Fruit fly (Drosophila melanogaster) whole organism, embryonic: ENCODE measurements around the gene ebd1.
A peak's percentile ranks its signal among the peaks of the same experiment; 100 is the strongest.

Experiments used
- Antp ChIP-seq: fragments of 200-800 bp; sonication (Bioruptor generic); optimal IDR thresholded peaks from 3 replicates; lab custom pipeline; 2016; ENCODE audit warnings: missing biosample characterization, missing genetic modification characterization
- CG10147 ChIP-seq: fragments of 200-800 bp; sonication (Bioruptor generic); optimal IDR thresholded peaks from 2 replicates; lab custom pipeline; 2019; ENCODE audit warnings: missing biosample characterization, mild to moderate bottlenecking, missing genetic modification characterization, moderate library complexity
- CG1024 ChIP-seq: fragments of 200-800 bp; sonication (Bioruptor generic); IDR thresholded peaks from 2 replicates; pipeline ENCODE4 v1.3.6; 2022; ENCODE audit warnings: missing biosample characterization, missing genetic modification characterization
- CG10366 ChIP-seq: fragments of 200-800 bp; sonication (Bioruptor generic); IDR thresholded peaks from 2 replicates; pipeline ENCODE4 v1.3.6; 2022; ENCODE audit warnings: missing biosample characterization, missing genetic modification characterization
- CG13287 ChIP-seq: fragments of 200-800 bp; sonication (Bioruptor generic); IDR thresholded peaks from 2 replicates; pipeline ENCODE4 v1.3.6; 2022; ENCODE audit warnings: missing biosample characterization, missing genetic modification characterization; ENCODE audit not compliant: partially characterized antibody
- CG13624 ChIP-seq: fragments of 200-800 bp; sonication (Bioruptor generic); optimal IDR thresholded peaks from 2 replicates; lab custom pipeline; 2016; ENCODE audit warnings: missing biosample characterization, missing genetic modification characterization
- CG15011 ChIP-seq: fragments of 200-800 bp; sonication (Bioruptor generic); optimal IDR thresholded peaks from 3 replicates; lab custom pipeline; 2018; ENCODE audit warnings: missing biosample characterization, mild to moderate bottlenecking, missing genetic modification characterization
- CG15073 ChIP-seq: fragments of 200-800 bp; sonication (Bioruptor generic); optimal IDR thresholded peaks from 2 replicates; lab custom pipeline; 2016; ENCODE audit warnings: missing biosample characterization, missing genetic modification characterization
- CG15696 ChIP-seq: fragments of 200-800 bp; sonication (Bioruptor generic); optimal IDR thresholded peaks from 2 replicates; lab custom pipeline; 2019; ENCODE audit warnings: missing biosample characterization, mild to moderate bottlenecking, missing genetic modification characterization, moderate library complexity
- CG2199 ChIP-seq: fragments of 200-800 bp; sonication (Bioruptor generic); IDR thresholded peaks from 3 replicates; pipeline ENCODE4 v1.3.6; 2022; ENCODE audit warnings: missing biosample characterization, missing genetic modification characterization
- CG2202 ChIP-seq: fragments of 200-800 bp; sonication (Bioruptor generic); optimal IDR thresholded peaks from 2 replicates; lab custom pipeline; 2018; ENCODE audit warnings: missing biosample characterization, mild to moderate bottlenecking, missing genetic modification characterization
- CG32772 ChIP-seq: fragments of 200-800 bp; sonication (Bioruptor generic); IDR thresholded peaks from 2 replicates; pipeline ENCODE4 v1.3.6; 2022; ENCODE audit warnings: missing biosample characterization, missing genetic modification characterization
- CG42726 ChIP-seq: fragments of 200-800 bp; sonication (Bioruptor generic); IDR thresholded peaks from 2 replicates; pipeline ENCODE4 v1.3.6; 2022; ENCODE audit warnings: missing biosample characterization, missing genetic modification characterization; ENCODE audit not compliant: partially characterized antibody
- CG43689 ChIP-seq: fragments of 200-800 bp; sonication (Bioruptor generic); IDR thresholded peaks from 2 replicates; pipeline ENCODE4 v1.3.6; 2022; ENCODE audit warnings: missing biosample characterization, missing genetic modification characterization
- CG5245 ChIP-seq: fragments of 200-800 bp; sonication (Bioruptor generic); optimal IDR thresholded peaks from 3 replicates; lab custom pipeline; 2016; ENCODE audit warnings: missing biosample characterization, missing genetic modification characterization
- CG6689 ChIP-seq: fragments of 200-800 bp; sonication (Bioruptor generic); IDR thresholded peaks from 2 replicates; pipeline ENCODE4 v1.3.6; 2022; ENCODE audit warnings: missing biosample characterization, missing genetic modification characterization
- CG6813 ChIP-seq: fragments of 200-800 bp; sonication (Bioruptor generic); optimal IDR thresholded peaks from 2 replicates; lab custom pipeline; 2017; ENCODE audit warnings: missing biosample characterization, missing genetic modification characterization, mild to moderate bottlenecking, moderate library complexity, missing genetic modification reagents
- CG7357 ChIP-seq: fragments of 200-800 bp; sonication (Bioruptor generic); IDR thresholded peaks from 3 replicates; pipeline ENCODE4 v1.3.6; 2022; ENCODE audit warnings: missing biosample characterization, missing genetic modification characterization
- CkIIα-i1 ChIP-seq: fragments of 200-800 bp; sonication (Bioruptor generic); IDR thresholded peaks from 2 replicates; pipeline ENCODE4 v1.3.6; 2022; ENCODE audit warnings: missing biosample characterization, missing genetic modification characterization
- CoRest ChIP-seq: fragments of 200-800 bp; sonication (Bioruptor generic); optimal IDR thresholded peaks from 3 replicates; lab custom pipeline; 2018; ENCODE audit warnings: missing biosample characterization, mild to moderate bottlenecking, missing genetic modification characterization, moderate library complexity
- Dad ChIP-seq: fragments of 200-800 bp; sonication (Bioruptor generic); optimal IDR thresholded peaks from 3 replicates; lab custom pipeline; 2016; ENCODE audit warnings: missing biosample characterization, missing genetic modification characterization
- Deaf1 ChIP-seq: fragments of 200-800 bp; optimal IDR thresholded peaks from 3 replicates; lab custom pipeline; 2019; ENCODE audit warnings: missing biosample characterization, mild to moderate bottlenecking, missing genetic modification characterization, moderate library complexity
- Dref ChIP-seq: fragments of 200-800 bp; sonication (Bioruptor generic); IDR thresholded peaks from 2 replicates; pipeline ENCODE4 v1.3.6; 2022; ENCODE audit warnings: missing biosample characterization, missing genetic modification characterization
- E2f1 ChIP-seq: fragments of 200-800 bp; sonication (Bioruptor generic); IDR thresholded peaks from 2 replicates; pipeline ENCODE4 v1.3.6; 2022; ENCODE audit warnings: missing biosample characterization, missing genetic modification characterization
- HLH3B ChIP-seq: fragments of 200-800 bp; sonication (Bioruptor generic); IDR thresholded peaks from 2 replicates; pipeline ENCODE4 v1.3.6; 2022; ENCODE audit warnings: missing biosample characterization, missing genetic modification characterization
- HmgD ChIP-seq: fragments of 200-800 bp; sonication (Bioruptor generic); optimal IDR thresholded peaks from 3 replicates; lab custom pipeline; 2016; ENCODE audit warnings: missing biosample characterization, missing genetic modification characterization
- Kr ChIP-seq: fragments of 200-800 bp; sonication (Bioruptor generic); optimal IDR thresholded peaks from 2 replicates; lab custom pipeline; 2017; ENCODE audit warnings: missing biosample characterization, mild to moderate bottlenecking, missing genetic modification characterization
- Neu2 ChIP-seq: fragments of 200-800 bp; sonication (Bioruptor generic); optimal IDR thresholded peaks from 3 replicates; lab custom pipeline; 2016; ENCODE audit warnings: missing biosample characterization, missing genetic modification characterization, borderline replicate concordance
- Six4 ChIP-seq: fragments of 200-800 bp; sonication (Bioruptor generic); optimal IDR thresholded peaks from 2 replicates; lab custom pipeline; 2016; ENCODE audit warnings: missing biosample characterization, missing genetic modification characterization
- Ssrp ChIP-seq: fragments of 200-800 bp; sonication (Bioruptor generic); optimal IDR thresholded peaks from 2 replicates; lab custom pipeline; 2018; ENCODE audit warnings: missing biosample characterization, mild to moderate bottlenecking, missing genetic modification characterization, moderate library complexity
- ac ChIP-seq: fragments of 200-800 bp; sonication (Bioruptor generic); optimal IDR thresholded peaks from 3 replicates; lab custom pipeline; 2017; ENCODE audit warnings: missing biosample characterization, mild to moderate bottlenecking, missing genetic modification characterization
- ara ChIP-seq: fragments of 200-800 bp; sonication (Bioruptor generic); IDR thresholded peaks from 2 replicates; pipeline ENCODE4 v1.3.6; 2022; ENCODE audit warnings: missing biosample characterization, missing genetic modification characterization
- cato ChIP-seq: fragments of 200-800 bp; sonication (Bioruptor generic); optimal IDR thresholded peaks from 2 replicates; lab custom pipeline; 2016; ENCODE audit warnings: missing biosample characterization, missing genetic modification characterization, borderline replicate concordance
- danr ChIP-seq: fragments of 200-800 bp; sonication (Bioruptor generic); IDR thresholded peaks from 2 replicates; pipeline ENCODE4 v1.3.6; 2022; ENCODE audit warnings: missing biosample characterization, missing genetic modification characterization
- esg ChIP-seq: fragments of 200-800 bp; sonication (Bioruptor generic); conservative IDR thresholded peaks from 2 replicates; pipeline ENCODE4 v1.3.6; 2022; ENCODE audit warnings: missing biosample characterization, missing genetic modification characterization
- eve ChIP-seq, 2 experiments: fragments of >200 bp; optimal IDR thresholded peaks; 2 replicates each; lab custom pipeline; 2017; ENCODE audit warnings: missing biosample characterization in 2 of 2, missing genetic modification characterization in 2 of 2
- fd64A ChIP-seq: fragments of 200-800 bp; sonication (Bioruptor generic); optimal IDR thresholded peaks from 3 replicates; lab custom pipeline; 2018; ENCODE audit warnings: missing biosample characterization, mild to moderate bottlenecking, missing genetic modification characterization
- fd96Cb ChIP-seq: fragments of 200-800 bp; sonication (Bioruptor generic); optimal IDR thresholded peaks from 2 replicates; lab custom pipeline; 2018; ENCODE audit warnings: missing biosample characterization, mild to moderate bottlenecking, missing genetic modification characterization, moderate library complexity
- gsb ChIP-seq: fragments of 200-800 bp; sonication (Bioruptor generic); IDR thresholded peaks from 2 replicates; pipeline ENCODE4 v1.3.6; 2022; ENCODE audit warnings: missing biosample characterization, missing genetic modification characterization
- ind ChIP-seq: fragments of 200-800 bp; sonication (Bioruptor generic); optimal IDR thresholded peaks from 3 replicates; lab custom pipeline; 2016; ENCODE audit warnings: missing biosample characterization, missing genetic modification characterization
- klu ChIP-seq: fragments of 200-800 bp; sonication (Bioruptor generic); IDR thresholded peaks from 2 replicates; pipeline ENCODE4 v1.3.6; 2022; ENCODE audit warnings: missing biosample characterization, missing genetic modification characterization
- nerfin-2 ChIP-seq: fragments of 200-800 bp; sonication (Bioruptor generic); IDR thresholded peaks from 2 replicates; pipeline ENCODE4 v1.3.6; 2022; ENCODE audit warnings: missing biosample characterization, missing genetic modification characterization; ENCODE audit not compliant: partially characterized antibody
- pnt ChIP-seq: fragments of 200-800 bp; sonication (Bioruptor generic); optimal IDR thresholded peaks from 3 replicates; lab custom pipeline; 2016; ENCODE audit warnings: missing biosample characterization, missing genetic modification characterization
- psq ChIP-seq: fragments of 200-800 bp; sonication (Bioruptor generic); optimal IDR thresholded peaks from 2 replicates; lab custom pipeline; 2017; ENCODE audit warnings: missing biosample characterization, missing genetic modification characterization
- shn ChIP-seq: fragments of 200-800 bp; sonication (Bioruptor generic); optimal IDR thresholded peaks from 3 replicates; lab custom pipeline; 2016; ENCODE audit warnings: missing biosample characterization, missing genetic modification characterization
- sqz ChIP-seq: fragments of 200-800 bp; sonication (Bioruptor generic); optimal IDR thresholded peaks from 3 replicates; lab custom pipeline; 2018; ENCODE audit warnings: missing biosample characterization, mild to moderate bottlenecking, missing genetic modification characterization
- stwl ChIP-seq: fragments of 200-800 bp; sonication (Bioruptor generic); optimal IDR thresholded peaks from 3 replicates; lab custom pipeline; 2018; ENCODE audit warnings: missing biosample characterization, mild to moderate bottlenecking, missing genetic modification characterization, moderate library complexity
- trem ChIP-seq: fragments of 200-800 bp; optimal IDR thresholded peaks from 3 replicates; lab custom pipeline; 2019; ENCODE audit warnings: missing biosample characterization, mild to moderate bottlenecking, missing genetic modification characterization, moderate library complexity
- ttk ChIP-seq: fragments of 200-800 bp; sonication (Bioruptor generic); IDR thresholded peaks from 2 replicates; pipeline ENCODE4 v2.1.2; 2022; ENCODE audit warnings: missing biosample characterization, missing genetic modification characterization
- zfh1 ChIP-seq: fragments of 200-800 bp; sonication (Bioruptor generic); IDR thresholded peaks from 3 replicates; pipeline ENCODE4 v1.3.6; 2022; ENCODE audit warnings: missing biosample characterization, missing genetic modification characterization

ebd1 gene

DNA sequence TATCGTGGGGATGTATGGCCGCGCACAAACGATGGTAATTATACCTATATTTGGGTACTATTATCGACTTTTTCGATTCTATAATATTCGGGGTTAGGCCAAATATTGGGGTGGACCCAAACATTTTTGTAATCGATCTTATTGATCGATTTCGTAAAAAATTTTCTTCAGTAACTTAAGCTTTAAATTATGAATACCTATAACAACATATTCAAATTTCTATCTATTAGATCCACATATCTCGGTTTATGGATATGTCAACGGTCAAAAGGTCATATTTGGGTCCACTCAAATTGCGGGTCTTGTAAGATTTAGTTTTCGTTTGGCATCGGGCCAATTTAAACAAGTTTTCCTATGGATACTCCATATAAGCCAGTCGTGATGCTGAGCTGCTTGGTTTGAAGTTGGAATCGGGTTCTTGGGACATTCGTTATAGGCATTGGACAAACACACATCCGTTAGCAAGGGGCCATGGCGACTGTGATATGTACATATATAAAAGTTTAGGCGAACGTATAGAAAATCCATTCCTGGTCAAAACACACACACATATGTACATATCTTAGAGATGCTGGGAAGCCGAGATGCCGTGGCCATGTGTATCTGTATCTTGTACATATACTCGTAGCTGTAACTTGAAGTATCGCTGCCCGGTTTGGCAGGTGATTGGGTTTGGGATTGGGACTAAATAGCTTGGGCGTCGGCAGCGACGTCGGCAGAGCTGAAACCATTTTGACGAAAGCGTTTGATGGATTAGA lies 15.0 kb upstream of the ebd1 start (continued):
- TF ChIP-seq Dad (no peak), ara (GFP tag; lab: Robert Waterston, UW) (peak; percentile 50; the same call in 1 of the 2 replicates), CG13287 (GFP tag; lab: Robert Waterston, UW) (no peak), CkIIα-i1 (GFP tag; lab: Robert Waterston, UW) (no peak), Deaf1 (tag; lab: Kevin White, UChicago) (no peak), CG2199 (no peak), CG13624 (GFP tag; lab: Kevin White, UChicago) (peak; percentile 27), psq (no peak), CG7357 (GFP tag; lab: Robert Waterston, UW) (no peak), Neu2 (no peak), stwl (tag; lab: Kevin White, UChicago) (no peak), CG2202 (peak; percentile 35), cato (GFP tag; lab: Kevin White, UChicago) (peak; percentile 18), HLH3B (GFP tag; lab: Robert Waterston, UW) (peak; percentile 56; the same call in 1 of the 2 replicates), CG1024 (GFP tag; lab: Robert Waterston, UW) (no peak), esg (GFP tag; lab: Robert Waterston, UW) (peak; percentile 45; the same call in 1 of the 2 replicates), CG15011 (GFP tag; lab: Kevin White, UChicago) (peak; percentile 38), nerfin-2 (GFP tag; lab: Robert Waterston, UW) (no peak), shn (GFP tag; lab: Kevin White, UChicago) (no peak), CG6813 (peak; percentile 21), eve (GFP tag; optimal IDR thresholded peaks at IDR 0.05; lab: Kevin White, UChicago) (no peak), HmgD (no peak), CG43689 (GFP tag; lab: Robert Waterston, UW) (no peak), CG42726 (GFP tag; lab: Robert Waterston, UW) (no peak), trem (peak; percentile 29), fd96Cb (tag; lab: Kevin White, UChicago) (peak; percentile 54), klu (GFP tag; lab: Robert Waterston, UW) (no peak), danr (GFP tag; lab: Robert Waterston, UW) (peak; percentile 40; the same call in 1 of the 2 replicates), gsb (GFP tag; lab: Robert Waterston, UW) (no peak), CG6689 (GFP tag; lab: Robert Waterston, UW) (0 out of 2 replicates have a peak, but pooled peaks have one; percentile 46), Six4 (GFP tag; lab: Kevin White, UChicago) (peak; percentile 55), ind (GFP tag; lab: Kevin White, UChicago) (peak; percentile 21), Dref (GFP tag; lab: Robert Waterston, UW) (no peak), ac (GFP tag; lab: Kevin White, UChicago) (no peak), zfh1 (GFP tag; lab: Robert Waterston, UW) (peak; percentile 69; the same call in 2 of the 3 replicates), CoRest (tag; lab: Kevin White, UChicago) (peak; percentile 58), CG10147 (GFP tag; lab: Kevin White, UChicago) (peak; percentile 83), CG5245 (GFP tag; lab: Kevin White, UChicago) (no peak), CG15073 (GFP tag; lab: Kevin White, UChicago) (no peak), CG15696 (tag; lab: Kevin White, UChicago) (no peak), E2f1 (GFP tag; lab: Robert Waterston, UW) (no peak), CG32772 (GFP tag; lab: Robert Waterston, UW) (no peak), Antp (GFP tag; lab: Kevin White, UChicago) (no peak), Ssrp (tag; lab: Kevin White, UChicago) (peak; percentile 24), ttk (GFP tag; lab: Robert Waterston, UW) (no peak), fd64A (GFP tag; lab: Kevin White, UChicago) (no peak), pnt (GFP tag; lab: Kevin White, UChicago) (no peak), sqz (GFP tag; lab: Kevin White, UChicago) (peak; percentile 21), CG10366 (GFP tag; lab: Robert Waterston, UW) (peak; percentile 47), Kr (GFP tag; lab: Kevin White, UChicago) (no peak)
